Worm (Caenorhabditis elegans) whole organism, young adult: ENCODE results near the gene C27F2.4.
"Not testable (repeated sequence)": the region's sequence is repeated elsewhere in the genome, so short reads cannot be mapped to it uniquely, and the experiment has no call there.

Experiments
- B0019.2 ChIP-seq: fragments of 200-800 bp; sonication (Bioruptor generic); conservative IDR thresholded peaks from 2 replicates; pipeline ENCODE4 v1.3.6; 2022; ENCODE audit warnings: missing genetic modification reagents, missing genetic modification characterization, missing compliant biosample characterization
- C06A6.2 ChIP-seq: fragments of 200-800 bp; sonication (Bioruptor generic); conservative IDR thresholded peaks from 2 replicates; pipeline ENCODE4 v1.3.6; 2022; ENCODE audit warnings: missing genetic modification characterization, missing compliant biosample characterization
- C17E4.6 ChIP-seq: fragments of 200-800 bp; sonication (Bioruptor generic); IDR thresholded peaks from 2 replicates; pipeline ENCODE4 v1.3.6; 2022; ENCODE audit warnings: missing genetic modification reagents, missing genetic modification characterization, missing compliant biosample characterization
- F10E7.11 ChIP-seq: sonication (generic microtip); optimal IDR thresholded peaks from 2 replicates; lab custom pipeline; 2017; ENCODE audit warnings: mild to moderate bottlenecking, missing genetic modification characterization, moderate library complexity, missing compliant biosample characterization
- F49E8.2 ChIP-seq: sonication (generic microtip); optimal IDR thresholded peaks from 3 replicates; lab custom pipeline; 2017; ENCODE audit warnings: missing genetic modification characterization, mild to moderate bottlenecking, missing compliant biosample characterization, antibody characterized with exemption, moderate library complexity; ENCODE audit not compliant: insufficient read depth
- F52B5.7 ChIP-seq: sonication (generic microtip); optimal IDR thresholded peaks from 2 replicates; lab custom pipeline; 2016; ENCODE audit warnings: mild to moderate bottlenecking, missing genetic modification characterization, missing compliant biosample characterization
- F57C9.4 ChIP-seq: sonication (generic microtip); optimal IDR thresholded peaks from 2 replicates; lab custom pipeline; 2017; ENCODE audit warnings: mild to moderate bottlenecking, missing genetic modification characterization, missing compliant biosample characterization
- T26A5.8 ChIP-seq: sonication (generic microtip); optimal IDR thresholded peaks from 2 replicates; lab custom pipeline; 2016; ENCODE audit warnings: missing genetic modification characterization, missing compliant biosample characterization
- Y56A3A.18 ChIP-seq: fragments of 200-800 bp; sonication (Bioruptor generic); IDR thresholded peaks from 2 replicates; pipeline ENCODE4 v1.3.6; 2022; ENCODE audit warnings: missing genetic modification reagents, missing genetic modification characterization, missing compliant biosample characterization
- Y95B8A.8 ChIP-seq: fragments of 200-800 bp; sonication (Bioruptor generic); IDR thresholded peaks from 2 replicates; pipeline ENCODE4 v1.3.6; 2022; ENCODE audit warnings: missing genetic modification reagents, missing genetic modification characterization, missing compliant biosample characterization
- ZK185.1 ChIP-seq: sonication (generic microtip); optimal IDR thresholded peaks from 2 replicates; lab custom pipeline; 2016; ENCODE audit warnings: mild to moderate bottlenecking, missing genetic modification characterization, missing compliant biosample characterization; ENCODE audit not compliant: poor library complexity, severe bottlenecking
- aptf-3 ChIP-seq: fragments of 200-800 bp; sonication (Bioruptor generic); IDR thresholded peaks from 2 replicates; pipeline ENCODE4 v1.3.6; 2022; ENCODE audit warnings: missing genetic modification characterization, missing compliant biosample characterization
- atf-7 ChIP-seq: sonication (generic microtip); optimal IDR thresholded peaks from 2 replicates; lab custom pipeline; 2017; ENCODE audit warnings: mild to moderate bottlenecking, missing genetic modification characterization, missing compliant biosample characterization
- attf-3 ChIP-seq: fragments of 200-800 bp; sonication (Bioruptor generic); conservative IDR thresholded peaks from 2 replicates; pipeline ENCODE4 v1.3.6; 2022; ENCODE audit warnings: missing genetic modification reagents, missing genetic modification characterization, missing compliant biosample characterization
- cebp-1 ChIP-seq, 2 experiments: fragments of 200-800 bp in 1 of 2; sonication (Bioruptor generic) in 1 of 2; sonication (generic microtip) in 1 of 2; IDR thresholded peaks in 1 of 2; optimal IDR thresholded peaks in 1 of 2; 2 replicates each; pipeline versions ENCODE4 v1.3.6 to Lab custom; 2017 to 2022; ENCODE audit warnings: missing compliant biosample characterization in 2 of 2, missing genetic modification characterization in 2 of 2, mild to moderate bottlenecking in 1 of 2, missing genetic modification reagents in 1 of 2, moderate library complexity in 1 of 2
- cebp-2 ChIP-seq: fragments of 200-800 bp; sonication (Bioruptor generic); IDR thresholded peaks from 2 replicates; pipeline ENCODE4 v1.3.6; 2022; ENCODE audit warnings: missing genetic modification characterization, missing compliant biosample characterization
- ceh-40 ChIP-seq: fragments of 200-800 bp; sonication (Bioruptor generic); IDR thresholded peaks from 2 replicates; pipeline ENCODE4 v1.3.6; 2022; ENCODE audit warnings: missing genetic modification characterization, missing compliant biosample characterization
- chd-7 ChIP-seq: sonication (generic microtip); optimal IDR thresholded peaks from 2 replicates; lab custom pipeline; 2016; ENCODE audit warnings: mild to moderate bottlenecking, missing genetic modification characterization, moderate library complexity, missing compliant biosample characterization
- egl-18 ChIP-seq: fragments of 200-800 bp; sonication (Bioruptor generic); IDR thresholded peaks from 2 replicates; pipeline ENCODE4 v1.3.6; 2022; ENCODE audit warnings: missing genetic modification reagents, missing genetic modification characterization, missing compliant biosample characterization
- gei-17 ChIP-seq: fragments of 200-800 bp; sonication (Bioruptor generic); optimal IDR thresholded peaks from 2 replicates; lab custom pipeline; 2018; ENCODE audit warnings: mild to moderate bottlenecking, missing genetic modification characterization, missing compliant biosample characterization
- him-1 ChIP-seq: sonication (generic microtip); optimal IDR thresholded peaks from 2 replicates; lab custom pipeline; 2016; ENCODE audit warnings: missing genotype, missing genetic modification reagents, missing genetic modification characterization, missing compliant biosample characterization
- hlh-12 ChIP-seq: sonication (generic microtip); optimal IDR thresholded peaks from 2 replicates; lab custom pipeline; 2016; ENCODE audit warnings: missing genetic modification characterization, missing compliant biosample characterization
- hmg-20 ChIP-seq: fragments of 200-800 bp; sonication (Bioruptor generic); IDR thresholded peaks from 2 replicates; pipeline ENCODE4 v1.3.6; 2022; ENCODE audit warnings: missing genetic modification reagents, missing genetic modification characterization, missing compliant biosample characterization
- hrde-1 ChIP-seq: sonication (generic microtip); optimal IDR thresholded peaks from 2 replicates; lab custom pipeline; 2016; ENCODE audit warnings: missing genetic modification characterization, mild to moderate bottlenecking, missing compliant biosample characterization, moderate library complexity, missing genotype, missing genetic modification reagents, borderline replicate concordance
- hsf-1 ChIP-seq: fragments of 200-800 bp; sonication (Bioruptor generic); IDR thresholded peaks from 2 replicates; pipeline ENCODE4 v1.3.6; 2022; ENCODE audit warnings: missing genetic modification reagents, missing genetic modification characterization, missing compliant biosample characterization
- madf-8 ChIP-seq: fragments of 200-800 bp; sonication (Bioruptor generic); conservative IDR thresholded peaks from 2 replicates; pipeline ENCODE4 v1.3.6; 2022; ENCODE audit warnings: missing genetic modification reagents, missing genetic modification characterization, missing compliant biosample characterization
- mcd-1 ChIP-seq: fragments of 200-800 bp; sonication (Bioruptor generic); IDR thresholded peaks from 2 replicates; pipeline ENCODE4 v1.3.6; 2022; ENCODE audit warnings: missing genetic modification reagents, missing genetic modification characterization, missing compliant biosample characterization
- mel-28 ChIP-seq: sonication (generic microtip); optimal IDR thresholded peaks from 2 replicates; lab custom pipeline; 2016; ENCODE audit warnings: borderline replicate concordance, mild to moderate bottlenecking, missing genetic modification characterization, missing compliant biosample characterization
- mxl-1 ChIP-seq: sonication (generic microtip); optimal IDR thresholded peaks from 2 replicates; lab custom pipeline; 2016; ENCODE audit warnings: missing genetic modification characterization, missing compliant biosample characterization
- nhr-80 ChIP-seq: sonication (generic microtip); optimal IDR thresholded peaks from 2 replicates; lab custom pipeline; 2016; ENCODE audit warnings: missing genetic modification characterization, missing compliant biosample characterization
- pbrm-1 ChIP-seq: fragments of 200-800 bp; sonication (Bioruptor generic); IDR thresholded peaks from 2 replicates; pipeline ENCODE4 v1.3.6; 2022; ENCODE audit warnings: missing genetic modification reagents, missing genetic modification characterization, missing compliant biosample characterization
- rcor-1 ChIP-seq: fragments of 200-800 bp; sonication (Bioruptor generic); IDR thresholded peaks from 2 replicates; pipeline ENCODE4 v1.3.6; 2022; ENCODE audit warnings: missing genetic modification reagents, missing genetic modification characterization, missing compliant biosample characterization
- sea-2 ChIP-seq: fragments of 200-800 bp; sonication (Bioruptor generic); IDR thresholded peaks from 2 replicates; pipeline ENCODE4 v1.3.6; 2022; ENCODE audit warnings: missing genetic modification characterization, missing compliant biosample characterization
- snpc-1.1 ChIP-seq: sonication (generic microtip); optimal IDR thresholded peaks from 2 replicates; lab custom pipeline; 2017; ENCODE audit warnings: missing genetic modification characterization, mild to moderate bottlenecking, missing compliant biosample characterization, antibody characterized with exemption, moderate library complexity, missing genotype, missing genetic modification reagents; ENCODE audit not compliant: insufficient read depth
- snpc-1.3 ChIP-seq: sonication (generic microtip); optimal IDR thresholded peaks from 2 replicates; lab custom pipeline; 2017; ENCODE audit warnings: missing genetic modification characterization, mild to moderate bottlenecking, missing compliant biosample characterization, antibody characterized with exemption, moderate library complexity, missing genotype, missing genetic modification reagents; ENCODE audit not compliant: insufficient read depth
- snpc-4 ChIP-seq, 5 experiments: fragments of 150-350 bp in 1 of 5; sonication (generic microtip) in 4 of 5; optimal IDR thresholded peaks; 2 replicates each; lab custom pipeline; 2014 to 2018; ENCODE audit warnings: missing genetic modification characterization in 5 of 5, missing biosample characterization in 3 of 5, antibody characterized with exemption in 2 of 5, mild to moderate bottlenecking in 2 of 5, missing compliant biosample characterization in 2 of 5, missing genotype in 2 of 5, moderate library complexity in 2 of 5, missing genetic modification reagents in 1 of 5
- tbx-9 ChIP-seq: sonication (generic microtip); optimal IDR thresholded peaks from 2 replicates; lab custom pipeline; 2016; ENCODE audit warnings: borderline replicate concordance, missing genetic modification characterization, inconsistent platforms, missing compliant biosample characterization
- tlf-1 ChIP-seq: fragments of 200-800 bp; sonication (Bioruptor generic); optimal IDR thresholded peaks from 2 replicates; lab custom pipeline; 2018; ENCODE audit warnings: mild to moderate bottlenecking, missing genetic modification characterization, missing compliant biosample characterization
- unc-62 ChIP-seq: fragments of 150-350 bp; optimal IDR thresholded peaks from 2 replicates; lab custom pipeline; 2014; ENCODE audit warnings: missing biosample characterization, missing genetic modification reagents, missing genetic modification characterization
- ztf-25 ChIP-seq: fragments of 200-800 bp; sonication (Bioruptor generic); IDR thresholded peaks from 2 replicates; pipeline ENCODE4 v1.3.6; 2022; ENCODE audit warnings: missing genetic modification reagents, missing genetic modification characterization, missing compliant biosample characterization
- ztf-28 ChIP-seq: fragments of 200-800 bp; sonication (Bioruptor generic); IDR thresholded peaks from 2 replicates; pipeline ENCODE4 v1.3.6; 2022; ENCODE audit warnings: missing genetic modification reagents, missing genetic modification characterization, missing compliant biosample characterization

C27F2.4 gene

ce11 chrIII:4922020-4922419, 38.1 kb downstream of the C27F2.4 start, which contains the start of gene mmab-1 (continued):
- not testable (repeated sequence) for TF ChIP-seq cebp-1 (GFP tag; IDR thresholded peaks at IDR 0.05; lab: Robert Waterston, UW); snpc-4 (GFP tag; optimal IDR thresholded peaks at IDR 0.05; lab: Kevin White, UChicago)
- TF ChIP-seq cebp-1 (tag; optimal IDR thresholded peaks at IDR 0.05; lab: Kevin White, UChicago), result peak; percentile 36
- TF ChIP-seq snpc-4 (tag; optimal IDR thresholded peaks at IDR 0.05; lab: Kevin White, UChicago), result peak in 2 of 4 experiments; percentile 5 to 25
- TF ChIP-seq C06A6.2 (GFP tag; lab: Robert Waterston, UW), result peak; percentile 84
- TF ChIP-seq pbrm-1 (GFP tag; lab: Robert Waterston, UW), result peak; percentile 55; the same call in 1 of the 2 replicates

- no peak for TF ChIP-seq atf-7
- no peak for TF ChIP-seq attf-3 (GFP tag; lab: Robert Waterston, UW)
- no peak for TF ChIP-seq ztf-28
- no peak for TF ChIP-seq tbx-9 (tag; lab: Kevin White, UChicago)
- no peak for TF ChIP-seq B0019.2 (GFP tag; lab: Robert Waterston, UW)
- TF ChIP-seq F49E8.2, result no peak
- no peak for TF ChIP-seq F52B5.7 (tag; lab: Kevin White, UChicago)
- TF ChIP-seq aptf-3 (GFP tag; lab: Robert Waterston, UW), result no peak
- TF ChIP-seq Y56A3A.18 (GFP tag; lab: Robert Waterston, UW), result no peak
- no peak for TF ChIP-seq gei-17 (GFP tag; lab: Kevin White, UChicago)
- TF ChIP-seq chd-7, result no peak
- TF ChIP-seq snpc-1.3 (tag; lab: Kevin White, UChicago), result no peak
- TF ChIP-seq mcd-1 (GFP tag; lab: Robert Waterston, UW), result no peak
- no peak for TF ChIP-seq Y95B8A.8 (GFP tag; lab: Robert Waterston, UW)
- no peak for TF ChIP-seq tlf-1 (GFP tag; lab: Kevin White, UChicago)
- no peak for TF ChIP-seq F57C9.4
- no peak for TF ChIP-seq cebp-2 (GFP tag; lab: Robert Waterston, UW)
- no peak for TF ChIP-seq C17E4.6 (GFP tag; lab: Robert Waterston, UW)
- TF ChIP-seq hlh-12 (tag; lab: Kevin White, UChicago), result no peak
Measured at ce11 chrIII:4920221-4920620, 39.9 kb downstream of the C27F2.4 start, which contains the start of gene ula-1. ula-1 (minus strand) TSS chrIII:4920321.

- TF ChIP-seq madf-8 (GFP tag; lab: Robert Waterston, UW), result no peak
- TF ChIP-seq hrde-1 (tag; lab: Kevin White, UChicago), result no peak
- no peak for TF ChIP-seq hsf-1 (GFP tag; lab: Robert Waterston, UW)
- TF ChIP-seq nhr-80 (tag; lab: Kevin White, UChicago), result no peak
- TF ChIP-seq mel-28, result no peak
- TF ChIP-seq rcor-1 (GFP tag; lab: Robert Waterston, UW), result no peak
- TF ChIP-seq F10E7.11 (tag; lab: Kevin White, UChicago), result no peak
- TF ChIP-seq sea-2, result no peak
- TF ChIP-seq egl-18 (GFP tag; lab: Robert Waterston, UW), result no peak
- no peak for TF ChIP-seq ZK185.1 (tag; lab: Kevin White, UChicago)
- no peak for TF ChIP-seq T26A5.8 (tag; lab: Kevin White, UChicago)
- no peak for TF ChIP-seq mxl-1
- TF ChIP-seq him-1 (tag; lab: Kevin White, UChicago), result no peak
- TF ChIP-seq tlf-1 (GFP tag; lab: Kevin White, UChicago), result no peak
- no peak for TF ChIP-seq ztf-25 (GFP tag; lab: Robert Waterston, UW)
- no peak for TF ChIP-seq snpc-1.1 (tag; lab: Kevin White, UChicago)
- TF ChIP-seq ceh-40 (GFP tag; lab: Robert Waterston, UW), result no peak
- TF ChIP-seq unc-62 (GFP tag; lab: Kevin White, UChicago), result no peak
- TF ChIP-seq hmg-20 (GFP tag; lab: Robert Waterston, UW), result no peak
Measured at ce11 chrIII:4918906-4919305, 41.2 kb downstream of the C27F2.4 start.
